Fruit fly (Drosophila melanogaster): ENCODE data around the gene Dph5.

The Dph5 gene

DNA sequence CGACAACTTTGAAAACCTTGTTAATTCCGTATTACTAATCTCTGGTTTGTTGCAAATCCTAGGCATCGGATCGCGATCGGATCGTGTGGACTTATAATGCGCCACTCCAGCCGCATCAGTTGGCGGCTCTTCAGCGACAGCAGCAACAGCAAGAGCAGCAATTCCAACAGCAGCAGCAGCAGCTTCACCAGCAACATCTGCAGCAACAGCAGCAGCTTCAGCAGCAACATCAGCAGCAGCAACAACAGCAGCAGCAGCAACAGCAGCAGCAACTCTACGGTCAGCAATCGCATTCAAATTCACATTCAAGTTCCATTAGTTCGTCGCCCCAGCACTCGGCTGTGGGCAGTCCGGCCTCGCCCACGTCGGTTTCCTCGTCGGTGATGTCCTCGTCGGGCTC is 19.8 kb upstream of the Dph5 start:
- no peak for TF ChIP-seq Sin3A (optimal IDR thresholded peaks at IDR 0.05)
- no peak for TF ChIP-seq psq (optimal IDR thresholded peaks at IDR 0.05)
- TF ChIP-seq insv (optimal IDR thresholded peaks at IDR 0.05), result no peak

- TF ChIP-seq ttk (optimal IDR thresholded peaks at IDR 0.05), result no peak
- TF ChIP-seq psq (optimal IDR thresholded peaks at IDR 0.05), result no peak
- no peak for TF ChIP-seq Myc (optimal IDR thresholded peaks at IDR 0.05)
- TF ChIP-seq insv (optimal IDR thresholded peaks at IDR 0.05), result no peak
- no peak for TF ChIP-seq Sin3A (optimal IDR thresholded peaks at IDR 0.05)
- no peak for TF ChIP-seq h (optimal IDR thresholded peaks at IDR 0.05)
Observed at dm6 chr3R:22598759-22599158, 15.7 kb upstream of the Dph5 start.

dm6 chr3R:22597344-22597954 is 14.4 kb upstream of the Dph5 start:
- no peak for TF ChIP-seq psq (optimal IDR thresholded peaks at IDR 0.05)
- no peak for TF ChIP-seq Sin3A (optimal IDR thresholded peaks at IDR 0.05)
- no peak for TF ChIP-seq ttk (optimal IDR thresholded peaks at IDR 0.05)
- no peak for TF ChIP-seq h (optimal IDR thresholded peaks at IDR 0.05)
- TF ChIP-seq insv (optimal IDR thresholded peaks at IDR 0.05), result no peak
- no peak for TF ChIP-seq Myc (optimal IDR thresholded peaks at IDR 0.05)

DNA sequence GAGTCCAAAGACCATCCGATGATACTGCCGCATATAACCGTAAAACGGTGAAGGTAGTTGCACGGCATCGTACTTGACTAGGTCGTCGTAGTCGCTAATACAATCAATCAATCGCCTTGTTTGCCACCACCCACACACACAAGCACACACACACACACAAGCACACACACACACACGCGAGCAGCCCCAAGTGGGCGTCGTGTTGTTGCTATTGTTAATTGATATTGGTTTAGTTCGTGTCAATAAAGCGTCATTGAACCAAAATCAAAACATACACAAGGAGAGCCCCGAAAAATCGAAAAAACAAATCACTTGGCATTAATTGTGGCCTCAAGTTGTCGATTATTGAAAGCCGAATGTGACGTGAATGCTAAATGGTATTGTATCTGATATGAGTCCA is 13.4 kb upstream of the Dph5 start:
- no peak for TF ChIP-seq ttk (optimal IDR thresholded peaks at IDR 0.05)
- TF ChIP-seq psq (optimal IDR thresholded peaks at IDR 0.05), result no peak
- TF ChIP-seq insv (optimal IDR thresholded peaks at IDR 0.05), result no peak
- no peak for TF ChIP-seq Myc (optimal IDR thresholded peaks at IDR 0.05)
- TF ChIP-seq Sin3A (optimal IDR thresholded peaks at IDR 0.05), result no peak
- no peak for TF ChIP-seq h (optimal IDR thresholded peaks at IDR 0.05)

DNA sequence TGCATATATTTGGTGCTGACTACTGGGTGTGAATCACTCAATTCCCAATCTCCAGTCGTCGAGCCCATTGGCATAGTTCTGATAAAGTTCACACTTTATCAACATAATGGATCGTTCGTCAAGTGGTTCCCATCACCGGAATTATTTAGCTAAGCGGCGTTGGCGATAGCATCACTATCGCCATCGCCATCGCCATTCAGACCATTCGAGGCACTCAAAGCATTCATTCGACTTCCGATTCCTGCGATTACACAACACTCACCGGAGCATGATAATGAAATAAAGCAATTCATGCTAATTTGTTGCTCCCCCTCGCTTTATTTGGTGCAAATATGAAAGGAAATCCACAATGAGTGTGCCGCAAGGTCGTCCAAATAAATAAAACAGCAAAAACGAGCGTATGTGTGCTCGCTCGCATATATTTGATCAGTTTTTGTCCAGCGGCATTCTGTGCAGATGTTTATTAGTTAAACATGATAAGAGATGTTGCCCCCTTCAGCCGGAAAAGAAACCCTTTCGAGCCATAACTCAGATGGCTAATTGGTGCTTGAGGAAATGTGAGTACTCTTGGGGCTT is 12.4 kb upstream of the Dph5 start:
- TF ChIP-seq insv (optimal IDR thresholded peaks at IDR 0.05) (no peak), Myc (optimal IDR thresholded peaks at IDR 0.05) (no peak), psq (optimal IDR thresholded peaks at IDR 0.05) (no peak), h (optimal IDR thresholded peaks at IDR 0.05) (no peak)

dm6 chr3R:22594257-22594656 is 11.2 kb upstream of the Dph5 start:
- no peak for TF ChIP-seq Myc (optimal IDR thresholded peaks at IDR 0.05)
- no peak for TF ChIP-seq psq (optimal IDR thresholded peaks at IDR 0.05)
- TF ChIP-seq Sin3A (optimal IDR thresholded peaks at IDR 0.05), result no peak
- no peak for TF ChIP-seq h (optimal IDR thresholded peaks at IDR 0.05)
- TF ChIP-seq insv (optimal IDR thresholded peaks at IDR 0.05), result no peak
- TF ChIP-seq ttk (optimal IDR thresholded peaks at IDR 0.05), result no peak

DNA sequence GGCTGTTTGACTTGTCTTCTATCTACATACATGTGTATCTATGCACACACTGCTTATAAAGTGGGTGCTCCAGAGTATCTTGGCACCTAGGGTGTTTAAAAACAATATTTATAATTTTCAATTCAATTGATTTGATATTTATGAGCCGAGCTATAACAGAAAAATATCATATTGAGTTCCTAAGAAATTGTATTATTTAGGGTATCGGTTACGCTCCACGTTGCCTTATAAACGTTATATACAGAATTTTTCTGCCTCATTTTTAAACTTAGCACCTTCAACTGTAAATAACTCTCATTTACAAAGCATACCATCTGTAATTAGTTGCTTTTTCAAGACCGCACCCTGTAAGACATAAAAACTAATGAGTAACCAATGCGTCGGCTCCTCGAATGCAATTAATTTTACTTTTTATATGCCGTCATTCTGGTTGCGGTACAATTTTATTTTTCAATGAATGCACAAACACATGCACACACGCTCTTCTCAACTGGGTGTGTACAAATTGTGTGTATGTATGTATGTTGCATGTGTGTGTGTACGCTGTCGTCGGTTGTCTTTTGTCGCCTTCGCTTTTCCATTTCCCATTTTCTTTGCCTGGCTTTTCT is 7.7 kb upstream of the Dph5 start:
- TF ChIP-seq Sin3A (optimal IDR thresholded peaks at IDR 0.05) (no peak), Myc (optimal IDR thresholded peaks at IDR 0.05) (no peak), insv (optimal IDR thresholded peaks at IDR 0.05) (no peak), ttk (optimal IDR thresholded peaks at IDR 0.05) (no peak), psq (optimal IDR thresholded peaks at IDR 0.05) (no peak), h (optimal IDR thresholded peaks at IDR 0.05) (no peak)

DNA sequence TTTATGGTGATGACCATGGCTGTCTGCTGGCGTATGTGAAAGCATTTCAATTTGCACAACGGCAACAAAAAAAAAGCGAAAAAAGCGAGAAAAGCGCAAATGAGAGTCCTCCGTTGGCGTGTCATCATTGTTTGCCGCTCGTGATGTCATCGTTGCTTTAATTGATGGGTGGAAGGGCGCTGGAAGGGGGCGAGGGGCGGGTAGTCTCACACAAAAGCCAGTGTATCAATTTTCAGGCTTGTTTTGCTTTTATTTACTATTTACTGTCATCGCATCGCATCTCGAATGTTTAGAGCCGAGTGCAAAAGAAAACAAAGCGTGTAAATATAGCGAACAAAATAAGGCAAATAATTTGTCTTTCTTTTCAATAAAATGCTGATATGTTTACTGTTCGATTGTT is 6.3 kb upstream of the Dph5 start:
- TF ChIP-seq psq (optimal IDR thresholded peaks at IDR 0.05) (no peak), Myc (optimal IDR thresholded peaks at IDR 0.05) (no peak), ttk (optimal IDR thresholded peaks at IDR 0.05) (no peak), Sin3A (optimal IDR thresholded peaks at IDR 0.05) (no peak), insv (optimal IDR thresholded peaks at IDR 0.05) (no peak), h (optimal IDR thresholded peaks at IDR 0.05) (no peak)

- TF ChIP-seq ttk (optimal IDR thresholded peaks at IDR 0.05) (no peak), Sin3A (optimal IDR thresholded peaks at IDR 0.05) (no peak), Myc (optimal IDR thresholded peaks at IDR 0.05) (no peak), psq (optimal IDR thresholded peaks at IDR 0.05) (no peak), h (optimal IDR thresholded peaks at IDR 0.05) (no peak), insv (optimal IDR thresholded peaks at IDR 0.05) (no peak)
Observed at dm6 chr3R:22588756-22589155, 5.7 kb upstream of the Dph5 start.

dm6 chr3R:22587419-22587963 is 4.5 kb upstream of the Dph5 start, which contains the start of gene Efa6:
TSS of gene Efa6 (plus strand) at chr3R:22587755.
- no peak for TF ChIP-seq h (optimal IDR thresholded peaks at IDR 0.05)
- no peak for TF ChIP-seq Sin3A (optimal IDR thresholded peaks at IDR 0.05)
- no peak for TF ChIP-seq psq (optimal IDR thresholded peaks at IDR 0.05)
- TF ChIP-seq insv (optimal IDR thresholded peaks at IDR 0.05), result no peak
- no peak for TF ChIP-seq Myc (optimal IDR thresholded peaks at IDR 0.05)
- TF ChIP-seq ttk (optimal IDR thresholded peaks at IDR 0.05), result no peak

- TF ChIP-seq h (optimal IDR thresholded peaks at IDR 0.05) (no peak), psq (optimal IDR thresholded peaks at IDR 0.05) (no peak), Sin3A (optimal IDR thresholded peaks at IDR 0.05) (no peak), Myc (optimal IDR thresholded peaks at IDR 0.05) (no peak), ttk (optimal IDR thresholded peaks at IDR 0.05) (no peak), insv (optimal IDR thresholded peaks at IDR 0.05) (no peak)
Observed at dm6 chr3R:22586525-22586924, 3.5 kb upstream of the Dph5 start, which contains the start of gene btn. TSS of gene btn (minus strand) at chr3R:22586625.

dm6 chr3R:22584582-22584981 is 1.6 kb upstream of the Dph5 start, which contains the start of the genes CG33107 and CG6937:
TSS of gene CG33107 (minus strand) at chr3R:22584718.
TSS of gene CG6937 (plus strand) at chr3R:22584773.
- TF ChIP-seq psq (optimal IDR thresholded peaks at IDR 0.05) (no peak), insv (optimal IDR thresholded peaks at IDR 0.05) (no peak), Myc (optimal IDR thresholded peaks at IDR 0.05) (no peak), Sin3A (optimal IDR thresholded peaks at IDR 0.05) (no peak), h (optimal IDR thresholded peaks at IDR 0.05) (no peak), ttk (optimal IDR thresholded peaks at IDR 0.05) (no peak)
